Worm (Caenorhabditis elegans): ENCODE results near the gene snb-6.

DNA sequence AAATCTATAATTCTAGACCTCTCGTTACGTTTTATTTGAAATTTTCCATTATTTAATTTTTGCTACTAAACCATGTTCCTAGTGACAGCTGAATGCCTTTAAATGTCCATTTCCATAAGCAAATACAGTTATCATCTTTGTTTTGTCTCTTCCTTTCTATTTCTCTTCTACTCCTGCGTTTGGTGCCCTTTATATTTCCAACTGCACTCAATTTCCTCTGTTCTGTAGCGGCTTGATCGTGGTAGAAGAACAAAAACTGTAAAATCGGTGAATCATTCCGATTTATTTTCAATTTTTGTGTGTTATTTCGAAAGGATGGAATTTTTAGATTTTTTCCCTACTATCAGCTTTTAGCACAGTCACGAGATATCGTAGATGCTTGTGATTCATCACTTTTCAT, 36.4 kb upstream of the snb-6 start:
- no peak for TF ChIP-seq npax-4 (tag; optimal IDR thresholded peaks at IDR 0.05)
- TF ChIP-seq pha-4 (tag; optimal IDR thresholded peaks at IDR 0.05): no peak
- TF ChIP-seq unc-55 (GFP tag; optimal IDR thresholded peaks at IDR 0.05): no peak
- TF ChIP-seq ama-1 (optimal IDR thresholded peaks at IDR 0.05): no peak
- TF ChIP-seq fkh-6 (tag; optimal IDR thresholded peaks at IDR 0.05): no peak
- no peak for TF ChIP-seq odd-2 (tag; optimal IDR thresholded peaks at IDR 0.05)
- TF ChIP-seq ceh-30 (tag; optimal IDR thresholded peaks at IDR 0.05): no peak
- TF ChIP-seq zip-5 (tag; optimal IDR thresholded peaks at IDR 0.05): no peak
